Worm (Caenorhabditis elegans): ENCODE data around the gene R11H6.2.

ce11 chrV:14635119-14635518 lies 37.3 kb downstream of the R11H6.2 start, which contains the start of gene F43D2.6:
- no peak for TF ChIP-seq lin-1 (GFP tag; IDR thresholded peaks at IDR 0.05)
- TF ChIP-seq daf-16 (GFP tag; optimal IDR thresholded peaks at IDR 0.05) = no peak
- no peak for TF ChIP-seq daf-16 (tag; optimal IDR thresholded peaks at IDR 0.05)
- TF ChIP-seq ztf-11 (tag; optimal IDR thresholded peaks at IDR 0.05) = no peak
- no peak for TF ChIP-seq nhr-11 (tag; optimal IDR thresholded peaks at IDR 0.05)
- no peak for TF ChIP-seq pha-4 (GFP tag; IDR thresholded peaks at IDR 0.05)
- no peak for TF ChIP-seq pha-4 (tag; optimal IDR thresholded peaks at IDR 0.05)
- no peak for TF ChIP-seq nhr-237 (tag; optimal IDR thresholded peaks at IDR 0.05)
- no peak for TF ChIP-seq nhr-25 (tag; optimal IDR thresholded peaks at IDR 0.05; ENCODE audit: borderline replicate concordance, insufficient read depth)
- TF ChIP-seq dmd-8 (GFP tag; IDR thresholded peaks at IDR 0.05) = no peak
- TF ChIP-seq hlh-30 (tag; optimal IDR thresholded peaks at IDR 0.05; ENCODE audit: insufficient read depth) = no peak
- no peak for TF ChIP-seq hlh-11 (tag; optimal IDR thresholded peaks at IDR 0.05)
- TF ChIP-seq aly-2 (tag; optimal IDR thresholded peaks at IDR 0.05) = no peak
- no peak for TF ChIP-seq php-3 (GFP tag; IDR thresholded peaks at IDR 0.05)
- TF ChIP-seq T26A8.4 (GFP tag; IDR thresholded peaks at IDR 0.05) = no peak

Data from whole organism, L4 larva.